Worm (Caenorhabditis elegans): ENCODE data around the gene C45B2.8.

DNA sequence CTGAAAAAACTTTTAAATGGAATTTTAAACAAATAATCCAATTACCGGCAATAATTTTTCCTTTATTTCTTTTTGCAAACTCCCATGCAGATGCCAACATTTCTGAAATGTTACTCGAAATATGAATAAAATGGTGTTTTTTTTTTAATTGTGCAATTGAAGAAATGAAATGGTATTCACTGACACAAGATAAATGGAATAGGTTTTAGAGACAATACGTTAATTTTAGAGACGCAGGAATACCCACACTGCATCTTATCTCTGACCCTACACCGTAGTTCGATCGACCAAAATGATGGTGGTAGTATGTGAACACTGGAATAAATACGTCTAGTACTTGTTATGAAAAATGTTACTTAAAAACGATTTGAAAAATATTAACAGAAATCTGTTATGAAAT lies 25.0 kb downstream of the C45B2.8 start, which contains the start of gene prx-3:
- TF ChIP-seq lin-39 (tag; optimal IDR thresholded peaks at IDR 0.05) (no peak), nhr-6 (tag; optimal IDR thresholded peaks at IDR 0.05) (no peak), lin-13 (GFP tag; optimal IDR thresholded peaks at IDR 0.05) (no peak), ZK546.5 (tag; optimal IDR thresholded peaks at IDR 0.05) (no peak), aly-2 (tag; optimal IDR thresholded peaks at IDR 0.05) (no peak), snpc-4 (tag; optimal IDR thresholded peaks at IDR 0.05) (no peak), nhr-23 (tag; optimal IDR thresholded peaks at IDR 0.05) (no peak), skn-1 (tag; optimal IDR thresholded peaks at IDR 0.05) (no peak), elt-3 (tag; optimal IDR thresholded peaks at IDR 0.05) (no peak), nhr-237 (tag; optimal IDR thresholded peaks at IDR 0.05) (no peak), nhr-11 (tag; optimal IDR thresholded peaks at IDR 0.05) (no peak), unc-39 (tag; optimal IDR thresholded peaks at IDR 0.05) (no peak), mdl-1 (tag; optimal IDR thresholded peaks at IDR 0.05) (no peak), lsy-2 (tag; optimal IDR thresholded peaks at IDR 0.05) (no peak)
